Worm (Caenorhabditis elegans) whole organism, L1 larva: ENCODE results near the gene C50E3.11.

ENCODE experiments used
- aha-1 ChIP-seq: fragments of 150-350 bp; optimal IDR thresholded peaks from 2 replicates; lab custom pipeline; 2014; ENCODE audit warnings: missing biosample characterization, missing genetic modification characterization
- ces-1 ChIP-seq: fragments of 150-350 bp; optimal IDR thresholded peaks from 2 replicates; lab custom pipeline; 2014; ENCODE audit warnings: missing biosample characterization, missing genetic modification reagents, missing genetic modification characterization
- fkh-10 ChIP-seq: sonication (generic microtip); optimal IDR thresholded peaks from 2 replicates; lab custom pipeline; 2017; ENCODE audit warnings: missing biosample characterization, missing genetic modification reagents, missing genetic modification characterization
- fos-1 ChIP-seq: fragments of 150-350 bp; optimal IDR thresholded peaks from 2 replicates; lab custom pipeline; 2014; ENCODE audit warnings: missing biosample characterization, missing genetic modification characterization
- hpl-2 ChIP-seq: fragments of 150-350 bp; optimal IDR thresholded peaks from 2 replicates; lab custom pipeline; 2014; ENCODE audit warnings: missing biosample characterization, missing genetic modification reagents, missing genetic modification characterization
- nhr-20 ChIP-seq: sonication (generic microtip); optimal IDR thresholded peaks from 2 replicates; lab custom pipeline; 2016; ENCODE audit warnings: mild to moderate bottlenecking, missing genetic modification characterization, missing compliant biosample characterization
- nhr-77 ChIP-seq: fragments of 150-350 bp; optimal IDR thresholded peaks from 2 replicates; lab custom pipeline; 2014; ENCODE audit warnings: missing biosample characterization, missing genetic modification characterization
- unc-98 ChIP-seq: fragments of 200-800 bp; sonication (Bioruptor generic); IDR thresholded peaks from 2 replicates; pipeline ENCODE4 v1.3.6; 2022; ENCODE audit warnings: missing genetic modification characterization, missing compliant biosample characterization

- no peak for TF ChIP-seq nhr-77
- TF ChIP-seq hpl-2 (GFP tag; lab: Kevin White, UChicago) = no peak
- TF ChIP-seq aha-1 (tag; lab: Kevin White, UChicago) = no peak
- no peak for TF ChIP-seq unc-98 (GFP tag; lab: Robert Waterston, UW)
- TF ChIP-seq nhr-20 = no peak
- TF ChIP-seq ces-1 (GFP tag; lab: Kevin White, UChicago) = no peak
- no peak for TF ChIP-seq fos-1
- TF ChIP-seq fkh-10 (GFP tag; lab: Kevin White, UChicago) = no peak
Measured at ce11 chrV:7562947-7563346, 40.3 kb downstream of the C50E3.11 start, which contains the start of gene F19F10.1.
